Worm (Caenorhabditis elegans): ENCODE measurements around the gene C44C11.6.

DNA sequence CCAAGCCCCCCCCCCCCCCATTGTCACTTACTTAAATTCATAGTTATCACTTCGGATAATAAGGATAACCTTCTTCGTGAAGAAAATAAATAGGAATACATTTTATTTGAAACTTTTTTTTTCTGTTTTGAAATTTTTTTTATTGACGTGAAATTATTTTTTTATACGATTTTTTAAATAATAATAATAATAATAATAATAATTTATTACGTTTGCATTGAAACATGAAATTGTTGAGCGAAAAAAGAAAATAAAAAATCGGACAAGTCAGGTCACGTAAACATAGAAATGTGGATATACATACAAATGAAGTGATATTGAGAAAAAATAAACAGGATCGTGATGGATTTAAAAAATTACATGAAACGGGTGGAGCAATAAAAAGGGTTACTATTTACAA, 35.0 kb upstream of the C44C11.6 start, which contains the start of gene C50E10.2:
- TF ChIP-seq R02D3.7 (tag; optimal IDR thresholded peaks at IDR 0.05) (no peak), dve-1 (tag; optimal IDR thresholded peaks at IDR 0.05; ENCODE audit: insufficient read depth) (no peak), F26F4.8 (GFP tag; conservative IDR thresholded peaks at IDR 0.05) (no peak), pqm-1 (tag; optimal IDR thresholded peaks at IDR 0.05) (no peak), ceh-82 (tag; optimal IDR thresholded peaks at IDR 0.05) (no peak), zfp-2 (tag; optimal IDR thresholded peaks at IDR 0.05) (no peak), nhr-237 (tag; optimal IDR thresholded peaks at IDR 0.05) (no peak), zag-1 (tag; optimal IDR thresholded peaks at IDR 0.05) (no peak), ceh-28 (tag; optimal IDR thresholded peaks at IDR 0.05) (no peak), skn-1 (tag; optimal IDR thresholded peaks at IDR 0.05) (no peak)

Data from whole organism, L4 larva.